Fruit fly (Drosophila melanogaster) S2 (cell line): ENCODE results near the gene ru.

ENCODE experiments used
- CG8478 ChIP-seq: fragments of >200 bp; optimal IDR thresholded peaks from 2 replicates; lab custom pipeline; 2018
- CTCF ChIP-seq, 2 experiments: fragments of >200 bp; optimal IDR thresholded peaks; 2 replicates each; lab custom pipeline; 2018

DNA sequence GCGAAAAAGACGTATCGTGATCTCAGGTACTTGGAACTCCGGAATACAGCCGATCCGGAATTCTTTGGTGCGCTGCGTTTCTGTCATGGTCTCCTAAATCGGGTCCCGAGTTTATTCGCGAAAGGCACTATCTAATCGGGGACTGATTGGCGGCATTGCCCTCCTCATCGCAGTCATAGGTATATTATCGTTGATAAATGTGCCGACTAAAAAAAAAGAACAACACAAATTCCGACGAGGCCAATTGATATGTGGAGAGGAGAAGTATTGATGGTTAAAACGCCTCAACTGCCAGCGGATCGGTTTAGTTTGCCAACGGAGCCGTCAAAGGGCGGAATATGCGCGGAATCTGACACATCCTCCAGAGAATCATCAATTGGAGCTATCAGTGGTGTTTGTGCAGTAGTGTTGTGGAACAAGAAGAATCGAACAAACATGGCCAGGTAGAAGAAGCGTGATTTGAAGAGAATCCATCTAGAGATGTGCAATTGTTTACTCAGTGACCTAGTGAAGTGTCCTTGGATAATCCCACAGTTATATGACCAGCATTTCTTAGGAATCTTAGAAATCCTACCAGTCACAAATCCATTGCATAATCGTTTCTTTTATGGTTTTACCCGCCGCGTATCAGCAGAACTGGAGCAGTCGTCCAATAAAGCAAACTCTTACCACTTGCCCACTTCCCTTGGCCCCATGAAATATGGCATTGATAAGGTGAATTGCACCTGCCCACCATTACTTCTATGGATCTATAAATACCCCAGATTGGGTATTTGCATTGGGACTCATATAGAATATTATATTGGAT is 45.4 kb upstream of the ru start:
- no peak for TF ChIP-seq CG8478 (lab: Kevin White, UChicago)
- TF ChIP-seq CTCF (optimal IDR thresholded peaks at IDR 0.05; lab: Kevin White, UChicago): no peak
